Worm (Caenorhabditis elegans) whole organism, early embryonic: ENCODE measurements around the gene Y22D7AR.14.

Source experiments
- B0310.2 ChIP-seq: sonication (generic microtip); optimal IDR thresholded peaks from 2 replicates; lab custom pipeline; 2016; ENCODE audit warnings: mild to moderate bottlenecking, missing genetic modification characterization, missing compliant biosample characterization
- aly-1 ChIP-seq: sonication (generic microtip); optimal IDR thresholded peaks from 2 replicates; lab custom pipeline; 2016; ENCODE audit warnings: missing genetic modification characterization, missing compliant biosample characterization
- ama-1 ChIP-seq: fragments of 150-350 bp; optimal IDR thresholded peaks from 2 replicates; lab custom pipeline; 2014
- ceh-13 ChIP-seq: fragments of 200-800 bp; sonication (Bioruptor generic); optimal IDR thresholded peaks from 2 replicates; lab custom pipeline; 2018; ENCODE audit warnings: mild to moderate bottlenecking, missing genetic modification characterization, missing compliant biosample characterization
- ets-7 ChIP-seq: sonication (generic microtip); optimal IDR thresholded peaks from 2 replicates; lab custom pipeline; 2016; ENCODE audit warnings: missing genotype, missing genetic modification characterization, missing compliant biosample characterization
- flt-1 ChIP-seq: fragments of 200-800 bp; sonication (Bioruptor generic); IDR thresholded peaks from 2 replicates; pipeline ENCODE4 v1.3.6; 2022; ENCODE audit warnings: missing genetic modification characterization, missing compliant biosample characterization
- hmbx-1 ChIP-seq: sonication (generic microtip); optimal IDR thresholded peaks from 2 replicates; lab custom pipeline; 2016; ENCODE audit warnings: mild to moderate bottlenecking, missing genetic modification characterization, missing compliant biosample characterization
- hnd-1 ChIP-seq: sonication (generic microtip); optimal IDR thresholded peaks from 2 replicates; lab custom pipeline; 2016; ENCODE audit warnings: missing genetic modification characterization, missing compliant biosample characterization
- pes-1 ChIP-seq: fragments of 200-800 bp; sonication (Bioruptor generic); IDR thresholded peaks from 2 replicates; pipeline ENCODE4 v1.3.6; 2022; ENCODE audit warnings: missing genetic modification reagents, missing genetic modification characterization, missing compliant biosample characterization
- sea-1 ChIP-seq: fragments of 200-800 bp; sonication (Bioruptor generic); conservative IDR thresholded peaks from 2 replicates; pipeline ENCODE4 v1.3.6; 2022; ENCODE audit warnings: missing genetic modification characterization, missing compliant biosample characterization
- tbx-11 ChIP-seq: fragments of 200-800 bp; sonication (Bioruptor generic); IDR thresholded peaks from 2 replicates; pipeline ENCODE4 v1.3.6; 2022; ENCODE audit warnings: missing genetic modification characterization, missing compliant biosample characterization
- tbx-37 ChIP-seq: fragments of 200-800 bp; sonication (Bioruptor generic); conservative IDR thresholded peaks from 2 replicates; pipeline ENCODE4 v1.3.6; 2022; ENCODE audit warnings: missing genetic modification reagents, missing genetic modification characterization, missing compliant biosample characterization
- tra-4 ChIP-seq: sonication (generic microtip); optimal IDR thresholded peaks from 2 replicates; lab custom pipeline; 2017; ENCODE audit warnings: missing genetic modification characterization, missing compliant biosample characterization

DNA sequence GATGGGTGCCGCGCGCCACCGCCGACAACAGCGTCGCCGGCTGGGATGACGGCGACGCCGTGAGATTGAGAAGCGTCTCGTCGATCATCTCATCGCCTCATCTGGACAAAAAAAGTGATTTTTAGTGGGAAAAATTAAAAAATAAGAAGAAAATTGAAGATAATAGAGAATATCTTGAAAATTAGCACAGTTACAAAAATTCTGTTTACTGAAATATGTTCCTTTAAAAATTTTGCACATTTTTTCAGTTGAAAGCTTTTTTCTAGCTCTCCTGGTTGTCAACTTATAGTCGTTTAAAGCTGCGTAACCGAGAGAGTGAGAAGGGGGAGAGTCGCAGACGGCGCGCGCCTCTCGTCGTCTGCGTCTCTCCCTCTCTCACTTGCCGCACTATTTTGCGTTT, 43.2 kb upstream of the Y22D7AR.14 start, which contains the start of gene ser-4:
- TF ChIP-seq ets-7 (tag; lab: Kevin White, UChicago) = no peak
- TF ChIP-seq ama-1 (lab: Kevin White, UChicago) = no peak
- TF ChIP-seq flt-1 (GFP tag; lab: Robert Waterston, UW) = no peak
- TF ChIP-seq sea-1 (GFP tag; lab: Robert Waterston, UW) = no peak
- no peak for TF ChIP-seq tra-4 (tag; lab: Kevin White, UChicago)
- TF ChIP-seq B0310.2 (tag; lab: Kevin White, UChicago) = no peak
- TF ChIP-seq tbx-11 = no peak
- no peak for TF ChIP-seq ceh-13 (GFP tag; lab: Kevin White, UChicago)
- TF ChIP-seq hmbx-1 (tag; lab: Kevin White, UChicago) = no peak
- TF ChIP-seq aly-1 (tag; lab: Kevin White, UChicago) = no peak
- no peak for TF ChIP-seq pes-1
- TF ChIP-seq hnd-1 (tag; lab: Kevin White, UChicago) = no peak
- no peak for TF ChIP-seq tbx-37 (GFP tag; lab: Robert Waterston, UW)
